Worm (Caenorhabditis elegans) whole organism, dauer: Measurements from ENCODE around the gene Y76B12C.4.

Experiments used
- unc-62 ChIP-seq: sonication (generic microtip); optimal IDR thresholded peaks from 2 replicates; lab custom pipeline; 2017; ENCODE audit warnings: missing biosample characterization, missing genetic modification reagents, missing genetic modification characterization

Gene Y76B12C.4

DNA sequence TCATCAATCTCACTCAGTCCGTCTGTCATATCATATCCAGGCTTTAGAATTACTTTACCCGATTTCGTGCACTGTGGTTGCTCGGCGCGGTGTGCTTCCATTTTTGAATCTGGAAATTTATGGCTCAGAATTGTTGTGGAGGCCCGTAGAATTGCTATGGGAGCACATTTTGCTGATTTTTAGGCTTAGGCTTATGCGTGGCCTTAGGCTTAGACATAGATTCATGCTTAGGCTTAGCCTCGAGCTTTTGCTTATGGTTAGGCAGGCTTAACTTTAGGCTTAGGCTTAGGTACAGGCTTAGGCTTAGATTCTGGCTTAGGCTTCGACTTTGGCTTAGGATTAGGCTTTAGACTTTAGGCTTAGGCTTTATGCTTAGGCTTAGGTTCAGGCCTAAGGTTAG lies at the start of gene Y76B12C.4:
Gene Y76B12C.4, minus strand, starts transcription at position 101 of the 400 bp plus-strand sequence.
- no peak for TF ChIP-seq unc-62 (GFP tag; lab: Kevin White, UChicago)

- TF ChIP-seq unc-62 (GFP tag; lab: Kevin White, UChicago), result no peak
These were observed 36.7 kb upstream of the Y76B12C.4 start for ce11 chrIV:2008920-2009319.

ce11 chrIV:2002290-2002689 lies 30.1 kb upstream of the Y76B12C.4 start:
- no peak for TF ChIP-seq unc-62 (GFP tag; lab: Kevin White, UChicago)

ce11 chrIV:1997762-1998161 lies 25.6 kb upstream of the Y76B12C.4 start:
- TF ChIP-seq unc-62 (GFP tag; lab: Kevin White, UChicago), result no peak

ce11 chrIV:1992789-1993188 lies 20.6 kb upstream of the Y76B12C.4 start, which contains the start of gene xpc-1:
TSS of gene xpc-1 (plus strand) at chrIV:1993089.
- no peak for TF ChIP-seq unc-62 (GFP tag; lab: Kevin White, UChicago)

- no peak for TF ChIP-seq unc-62 (GFP tag; lab: Kevin White, UChicago)
These were observed 18.7 kb upstream of the Y76B12C.4 start for ce11 chrIV:1990843-1991339.

- TF ChIP-seq unc-62 (GFP tag; lab: Kevin White, UChicago), result no peak
These were observed 8.8 kb upstream of the Y76B12C.4 start, which contains the start of gene Y76B12C.6 for ce11 chrIV:1980961-1981446. TSS of gene Y76B12C.6 (plus strand) at chrIV:1981396.

DNA sequence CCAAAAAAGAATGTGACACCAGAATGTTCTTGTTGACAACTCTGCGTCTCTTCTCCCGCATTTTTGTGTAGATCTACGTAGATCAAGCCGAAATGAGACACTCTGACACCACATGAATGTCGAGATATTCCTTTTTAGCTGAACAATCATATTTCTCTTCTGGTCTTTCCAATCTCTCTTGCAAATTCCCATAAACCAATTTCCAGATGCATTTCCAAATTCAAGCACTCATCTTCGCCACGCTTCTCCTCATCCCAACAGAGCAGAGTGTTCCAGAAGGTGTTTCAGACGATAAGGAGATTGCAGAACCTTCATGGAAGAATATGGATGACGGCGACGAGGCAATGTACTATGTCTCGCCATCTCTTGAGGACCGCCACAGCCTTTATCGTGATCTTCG lies 7.6 kb upstream of the Y76B12C.4 start, which contains the start of gene Y76B12C.8:
Gene Y76B12C.8, plus strand, starts transcription at position 207 of the 400 bp plus-strand sequence.
- TF ChIP-seq unc-62 (GFP tag; lab: Kevin White, UChicago), result no peak

DNA sequence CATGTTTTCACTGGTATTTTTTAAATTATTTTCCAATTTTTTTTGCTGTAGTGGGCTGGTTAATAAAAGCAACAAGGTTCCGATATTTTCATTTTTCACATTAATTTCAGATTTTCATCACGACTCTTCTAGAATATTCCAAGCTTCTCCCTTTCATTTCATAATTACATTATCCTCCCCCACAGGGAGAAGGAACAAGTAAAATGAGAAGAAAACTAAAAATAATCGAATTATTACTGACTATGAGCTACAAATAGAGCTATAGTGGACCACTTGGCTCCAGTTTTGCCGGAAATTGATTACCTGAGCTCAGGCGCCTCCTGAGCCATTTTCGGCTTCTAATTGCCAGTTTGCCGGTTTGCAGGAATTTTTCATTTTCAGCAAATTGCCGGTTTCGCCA lies 3.4 kb upstream of the Y76B12C.4 start:
- TF ChIP-seq unc-62 (GFP tag; lab: Kevin White, UChicago), result no peak

DNA sequence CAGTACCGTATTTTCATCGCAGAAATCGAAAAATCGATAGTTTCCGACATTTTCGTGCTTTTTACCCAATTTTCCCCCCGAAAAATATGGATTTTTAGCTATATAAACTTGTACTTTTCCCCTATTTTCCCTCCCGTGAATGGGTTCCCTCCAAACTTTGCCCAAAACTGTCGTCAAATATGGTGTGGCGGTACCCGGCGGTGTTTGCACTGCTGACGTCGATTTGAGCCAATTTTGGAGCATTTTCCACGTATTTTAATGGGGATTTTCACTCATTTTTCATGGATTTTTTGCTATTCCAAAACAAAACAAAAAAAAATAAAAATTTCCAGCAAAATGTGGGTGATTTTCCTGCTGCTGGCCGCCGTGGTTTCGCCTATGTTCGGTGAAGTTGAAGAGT lies 1.2 kb upstream of the Y76B12C.4 start, which contains the start of gene Y76B12C.3:
Gene Y76B12C.3, plus strand, starts transcription at position 334 of the 400 bp plus-strand sequence.
- no peak for TF ChIP-seq unc-62 (GFP tag; lab: Kevin White, UChicago)

- TF ChIP-seq unc-62 (GFP tag; lab: Kevin White, UChicago), result no peak
These were observed 1.1 kb downstream of the Y76B12C.4 start for ce11 chrIV:1971078-1971477.

- TF ChIP-seq unc-62 (GFP tag; lab: Kevin White, UChicago), result no peak
These were observed 2.0 kb downstream of the Y76B12C.4 start for ce11 chrIV:1970158-1970557.

- TF ChIP-seq unc-62 (GFP tag; lab: Kevin White, UChicago), result no peak
These were observed 2.8 kb downstream of the Y76B12C.4 start, which contains the start of gene Y48A5A.3 for ce11 chrIV:1969353-1969752. TSS of gene Y48A5A.3 (plus strand) at chrIV:1969737.

DNA sequence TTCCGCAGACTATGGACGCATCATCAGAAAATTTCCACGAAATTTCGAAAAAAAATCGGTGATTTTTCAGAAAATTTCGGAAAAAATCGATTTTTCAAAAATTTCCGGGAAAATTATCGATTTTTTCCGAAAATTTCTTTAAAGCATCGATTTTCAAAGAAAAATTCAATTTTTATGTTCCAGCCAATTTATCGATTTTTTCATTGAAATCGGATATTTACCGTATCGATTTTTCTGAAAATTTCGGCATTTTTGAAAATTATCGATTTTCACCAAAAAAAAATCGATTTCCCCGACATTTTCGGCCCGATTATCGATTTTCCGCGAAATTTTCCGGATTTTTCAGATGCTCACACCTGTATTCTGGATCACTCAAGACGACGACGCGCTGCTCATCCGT lies 7.0 kb downstream of the Y76B12C.4 start, which contains the start of gene Y48A5A.1:
Gene Y48A5A.1, plus strand, starts transcription at position 347 of the 400 bp plus-strand sequence.
- no peak for TF ChIP-seq unc-62 (GFP tag; lab: Kevin White, UChicago)

ce11 chrIV:1964057-1964456 lies 8.1 kb downstream of the Y76B12C.4 start:
- no peak for TF ChIP-seq unc-62 (GFP tag; lab: Kevin White, UChicago)

DNA sequence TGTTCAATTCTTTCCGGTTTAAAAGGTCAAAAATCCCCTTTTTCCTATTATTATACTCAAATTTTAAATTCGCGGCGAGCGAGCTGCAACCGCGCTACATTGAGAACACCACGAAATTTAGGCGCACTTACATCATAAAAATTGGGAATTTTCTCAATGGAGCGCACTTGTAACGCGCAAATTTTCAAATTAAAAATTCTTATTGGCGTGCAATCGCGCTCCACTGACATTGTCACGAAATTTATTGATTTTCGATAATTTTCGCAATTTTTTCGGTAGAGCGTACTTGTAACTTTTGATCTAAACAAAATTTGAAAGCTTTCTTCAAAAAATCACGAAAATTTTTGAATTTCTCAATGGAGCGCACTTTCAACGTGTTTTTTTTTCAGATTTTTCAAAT lies 8.9 kb downstream of the Y76B12C.4 start, which contains the start of gene ulp-3:
Gene ulp-3, plus strand, starts transcription at position 388 of the 400 bp plus-strand sequence.
- TF ChIP-seq unc-62 (GFP tag; lab: Kevin White, UChicago), result no peak

DNA sequence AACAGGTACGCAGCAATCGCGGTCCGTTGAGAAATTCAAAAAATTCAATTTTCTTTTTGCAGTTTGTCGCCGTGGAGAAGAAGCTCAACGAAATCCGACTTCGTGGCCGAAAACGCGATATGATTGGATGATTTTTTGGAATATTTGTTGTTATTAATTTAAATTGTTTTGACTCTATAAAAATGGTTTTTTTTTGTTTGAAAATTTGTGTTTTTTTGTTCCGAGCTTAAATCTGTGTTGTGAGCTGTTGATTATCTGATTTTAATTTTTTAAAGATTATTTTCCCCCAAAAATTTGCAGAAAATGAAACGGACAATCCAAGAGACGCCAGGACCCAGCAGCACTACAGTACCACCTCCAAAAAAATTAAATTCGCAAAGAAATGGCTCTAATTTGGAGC lies 12.6 kb downstream of the Y76B12C.4 start, which contains the start of gene tdpo-1:
Gene tdpo-1, plus strand, starts transcription at position 301 of the 400 bp plus-strand sequence.
- TF ChIP-seq unc-62 (GFP tag; lab: Kevin White, UChicago), result no peak
